Fruit fly (Drosophila melanogaster) whole organism, embryonic: ENCODE results near the gene beat-Va.

Source experiments
- Adf1 ChIP-seq: fragments of 200-800 bp; sonication (Bioruptor generic); IDR thresholded peaks from 2 replicates; pipeline ENCODE4 v1.3.6; 2022; ENCODE audit warnings: missing biosample characterization, missing genetic modification characterization
- Aef1 ChIP-seq: fragments of 200-800 bp; sonication (Bioruptor generic); IDR thresholded peaks from 3 replicates; pipeline ENCODE4 v1.3.6; 2022; ENCODE audit warnings: missing biosample characterization, missing genetic modification characterization
- Blimp-1 ChIP-seq: fragments of 200-800 bp; sonication (Bioruptor generic); optimal IDR thresholded peaks from 3 replicates; lab custom pipeline; 2018; ENCODE audit warnings: missing biosample characterization, missing genetic modification characterization, mild to moderate bottlenecking, moderate library complexity, missing genetic modification reagents
- CG10209 ChIP-seq: fragments of 200-800 bp; sonication (Bioruptor generic); optimal IDR thresholded peaks from 3 replicates; lab custom pipeline; 2017; ENCODE audit warnings: missing biosample characterization, mild to moderate bottlenecking, missing genetic modification characterization, missing genetic modification reagents
- CG10565 ChIP-seq: fragments of 200-800 bp; sonication (Bioruptor generic); optimal IDR thresholded peaks from 3 replicates; lab custom pipeline; 2016; ENCODE audit warnings: missing biosample characterization, mild to moderate bottlenecking, missing genetic modification characterization
- CG10959 ChIP-seq: fragments of 200-800 bp; sonication (Bioruptor generic); IDR thresholded peaks from 2 replicates; pipeline ENCODE4 v1.3.6; 2022; ENCODE audit warnings: missing biosample characterization, missing genetic modification characterization
- CG11085 ChIP-seq: fragments of 200-800 bp; sonication (Bioruptor generic); IDR thresholded peaks from 2 replicates; pipeline ENCODE4 v1.3.6; 2022; ENCODE audit warnings: missing biosample characterization, missing genetic modification characterization
- CG11723 ChIP-seq: fragments of 200-800 bp; sonication (Bioruptor generic); optimal IDR thresholded peaks from 2 replicates; lab custom pipeline; 2017; ENCODE audit warnings: missing biosample characterization, mild to moderate bottlenecking, missing genetic modification characterization
- CG1233 ChIP-seq: fragments of 200-800 bp; sonication (Bioruptor generic); optimal IDR thresholded peaks from 4 replicates; lab custom pipeline; 2018; ENCODE audit warnings: missing biosample characterization, mild to moderate bottlenecking, missing genetic modification characterization
- CG12659 ChIP-seq: fragments of 200-800 bp; sonication (Bioruptor generic); optimal IDR thresholded peaks from 3 replicates; lab custom pipeline; 2017; ENCODE audit warnings: mild to moderate bottlenecking, missing biosample characterization, missing genetic modification reagents, missing genetic modification characterization
- CG13894 ChIP-seq: fragments of 200-800 bp; sonication (Bioruptor generic); optimal IDR thresholded peaks from 3 replicates; lab custom pipeline; 2018; ENCODE audit warnings: missing biosample characterization, mild to moderate bottlenecking, missing genetic modification characterization, moderate library complexity
- CG14014 ChIP-seq: fragments of 200-800 bp; sonication (Bioruptor generic); IDR thresholded peaks from 2 replicates; pipeline ENCODE4 v1.3.6; 2022; ENCODE audit warnings: missing biosample characterization, missing genetic modification characterization
- CG15696 ChIP-seq: fragments of 200-800 bp; sonication (Bioruptor generic); optimal IDR thresholded peaks from 2 replicates; lab custom pipeline; 2019; ENCODE audit warnings: missing biosample characterization, mild to moderate bottlenecking, missing genetic modification characterization, moderate library complexity
- CG1603 ChIP-seq: fragments of 200-800 bp; sonication (Bioruptor generic); optimal IDR thresholded peaks from 2 replicates; lab custom pipeline; 2019; ENCODE audit warnings: missing biosample characterization, mild to moderate bottlenecking, missing genetic modification characterization, moderate library complexity
- CG1832 ChIP-seq: fragments of 200-800 bp; sonication (Bioruptor generic); optimal IDR thresholded peaks from 2 replicates; lab custom pipeline; 2017; ENCODE audit warnings: missing biosample characterization, mild to moderate bottlenecking, missing genetic modification characterization, inconsistent platforms
- CG2202 ChIP-seq: fragments of 200-800 bp; sonication (Bioruptor generic); optimal IDR thresholded peaks from 2 replicates; lab custom pipeline; 2018; ENCODE audit warnings: missing biosample characterization, mild to moderate bottlenecking, missing genetic modification characterization
- CG2889 ChIP-seq: fragments of 200-800 bp; sonication (Bioruptor generic); IDR thresholded peaks from 3 replicates; pipeline ENCODE4 v1.3.6; 2022; ENCODE audit warnings: missing biosample characterization, missing genetic modification characterization
- CG31441 ChIP-seq: fragments of 200-800 bp; sonication (Bioruptor generic); IDR thresholded peaks from 2 replicates; pipeline ENCODE4 v1.3.6; 2022; ENCODE audit warnings: missing biosample characterization, missing genetic modification characterization
- CG3995 ChIP-seq: fragments of 200-800 bp; sonication (Bioruptor generic); optimal IDR thresholded peaks from 3 replicates; lab custom pipeline; 2016; ENCODE audit warnings: missing biosample characterization, missing genetic modification characterization
- CG4404 ChIP-seq: fragments of 200-800 bp; sonication (Bioruptor generic); IDR thresholded peaks from 2 replicates; pipeline ENCODE4 v1.3.6; 2022; ENCODE audit warnings: missing biosample characterization, missing genetic modification characterization
- CG7839 ChIP-seq: fragments of 200-800 bp; sonication (Bioruptor generic); optimal IDR thresholded peaks from 3 replicates; lab custom pipeline; 2018; ENCODE audit warnings: missing biosample characterization, mild to moderate bottlenecking, missing genetic modification characterization, moderate library complexity
- CG8388 ChIP-seq: fragments of 200-800 bp; sonication (Bioruptor generic); optimal IDR thresholded peaks from 2 replicates; lab custom pipeline; 2019; ENCODE audit warnings: missing biosample characterization, mild to moderate bottlenecking, missing genetic modification characterization, moderate library complexity
- CG9609 ChIP-seq: fragments of 200-800 bp; sonication (Bioruptor generic); optimal IDR thresholded peaks from 3 replicates; lab custom pipeline; 2016; ENCODE audit warnings: missing biosample characterization, missing genetic modification characterization
- Deaf1 ChIP-seq: fragments of 200-800 bp; optimal IDR thresholded peaks from 3 replicates; lab custom pipeline; 2019; ENCODE audit warnings: missing biosample characterization, mild to moderate bottlenecking, missing genetic modification characterization, moderate library complexity
- Doc3 ChIP-seq: fragments of 200-800 bp; sonication (Bioruptor generic); IDR thresholded peaks from 3 replicates; pipeline ENCODE4 v1.3.6; 2022; ENCODE audit warnings: missing biosample characterization, missing genetic modification characterization; ENCODE audit not compliant: partially characterized antibody
- Drgx ChIP-seq: fragments of 200-800 bp; sonication (Bioruptor generic); IDR thresholded peaks from 2 replicates; pipeline ENCODE4 v1.3.6; 2022; ENCODE audit warnings: missing biosample characterization, missing genetic modification characterization
- Eip74EF ChIP-seq, 2 experiments: fragments of 200-800 bp in 1 of 2; fragments of >200 bp in 1 of 2; sonication (Bioruptor generic) in 1 of 2; optimal IDR thresholded peaks; 2 replicates each; lab custom pipeline; 2017 to 2019; ENCODE audit warnings: missing biosample characterization in 2 of 2, missing genetic modification characterization in 2 of 2, mild to moderate bottlenecking in 1 of 2, moderate library complexity in 1 of 2
- Fer2 ChIP-seq: fragments of 200-800 bp; sonication (Bioruptor generic); optimal IDR thresholded peaks from 2 replicates; lab custom pipeline; 2018; ENCODE audit warnings: missing biosample characterization, mild to moderate bottlenecking, missing genetic modification characterization, moderate library complexity
- MESR4 ChIP-seq: fragments of 200-800 bp; sonication (Bioruptor generic); optimal IDR thresholded peaks from 2 replicates; lab custom pipeline; 2018; ENCODE audit warnings: missing biosample characterization, mild to moderate bottlenecking, missing genetic modification characterization, moderate library complexity
- Med ChIP-seq: fragments of 200-800 bp; sonication (Bioruptor generic); peaks from one replicate; lab custom pipeline; 2016; ENCODE audit warnings: missing biosample characterization, missing genetic modification characterization, mild to moderate bottlenecking, inconsistent platforms, moderate library complexity
- Mes4 ChIP-seq: fragments of 200-800 bp; sonication (Bioruptor generic); optimal IDR thresholded peaks from 2 replicates; lab custom pipeline; 2016; ENCODE audit warnings: missing biosample characterization, missing genetic modification characterization
- Sox102F ChIP-seq: fragments of 200-800 bp; sonication (Bioruptor generic); optimal IDR thresholded peaks from 2 replicates; lab custom pipeline; 2018; ENCODE audit warnings: missing biosample characterization, mild to moderate bottlenecking, missing genetic modification characterization, moderate library complexity
- Trl ChIP-seq, 3 experiments: fragments of >200 bp in 2 of 3; fragments of 200-800 bp in 1 of 3; sonication (Bioruptor generic) in 1 of 3; optimal IDR thresholded peaks; 2 replicates in 1 of 3; 3 replicates in 2 of 3; lab custom pipeline; 2016 to 2017; ENCODE audit warnings: missing biosample characterization in 1 of 3, missing genetic modification characterization in 1 of 3
- bbx ChIP-seq: fragments of 200-800 bp; sonication (Bioruptor generic); IDR thresholded peaks from 2 replicates; pipeline ENCODE4 v1.3.6; 2022; ENCODE audit warnings: missing biosample characterization, missing genetic modification characterization; ENCODE audit not compliant: partially characterized antibody
- bigmax ChIP-seq: fragments of 200-800 bp; sonication (Bioruptor generic); optimal IDR thresholded peaks from 2 replicates; lab custom pipeline; 2018; ENCODE audit warnings: missing biosample characterization, mild to moderate bottlenecking, missing genetic modification characterization
- cad ChIP-seq: fragments of >200 bp; optimal IDR thresholded peaks from 2 replicates; lab custom pipeline; 2017; ENCODE audit warnings: missing biosample characterization, missing genetic modification characterization
- chif ChIP-seq, 2 experiments: fragments of 200-800 bp; sonication (Bioruptor generic); optimal IDR thresholded peaks; 3 replicates each; lab custom pipeline; 2016; ENCODE audit warnings: missing biosample characterization in 2 of 2, missing genetic modification characterization in 2 of 2
- crc ChIP-seq: fragments of 200-800 bp; sonication (Bioruptor generic); optimal IDR thresholded peaks from 2 replicates; lab custom pipeline; 2016; ENCODE audit warnings: missing biosample characterization, missing genetic modification characterization
- ftz-f1 ChIP-seq: fragments of 200-800 bp; sonication (Bioruptor generic); optimal IDR thresholded peaks from 2 replicates; lab custom pipeline; 2016; ENCODE audit warnings: missing biosample characterization, missing genetic modification characterization
- fu2 ChIP-seq: fragments of 200-800 bp; sonication (Bioruptor generic); optimal IDR thresholded peaks from 2 replicates; lab custom pipeline; 2016; ENCODE audit warnings: missing biosample characterization, missing genetic modification characterization
- gce ChIP-seq: fragments of 200-800 bp; sonication (Bioruptor generic); IDR thresholded peaks from 3 replicates; pipeline ENCODE4 v1.3.6; 2022; ENCODE audit warnings: missing biosample characterization, missing genetic modification characterization
- her ChIP-seq: fragments of 200-800 bp; sonication (Bioruptor generic); optimal IDR thresholded peaks from 2 replicates; lab custom pipeline; 2016; ENCODE audit warnings: missing biosample characterization, missing genetic modification characterization
- pan ChIP-seq, 4 experiments: fragments of >200 bp in 3 of 4; fragments of 200-800 bp in 1 of 4; sonication (Bioruptor generic) in 1 of 4; optimal IDR thresholded peaks in 3 of 4; IDR thresholded peaks in 1 of 4; 2 replicates each; pipeline versions ENCODE4 v1.3.6 to Lab custom; 2017 to 2022; ENCODE audit warnings: missing biosample characterization in 2 of 4, missing genetic modification characterization in 2 of 4, mixed read lengths in 1 of 4
- pb ChIP-seq: fragments of 200-800 bp; sonication (Bioruptor generic); optimal IDR thresholded peaks from 3 replicates; lab custom pipeline; 2016; ENCODE audit warnings: missing biosample characterization, missing genetic modification characterization
- pfk ChIP-seq: fragments of 200-800 bp; sonication (Bioruptor generic); optimal IDR thresholded peaks from 2 replicates; lab custom pipeline; 2018; ENCODE audit warnings: missing biosample characterization, mild to moderate bottlenecking, missing genetic modification characterization, moderate library complexity
- sd ChIP-seq: fragments of 200-800 bp; sonication (Bioruptor generic); optimal IDR thresholded peaks from 3 replicates; lab custom pipeline; 2018; ENCODE audit warnings: missing biosample characterization, mild to moderate bottlenecking, missing genetic modification characterization, moderate library complexity
- sob ChIP-seq: fragments of 200-800 bp; sonication (Bioruptor generic); IDR thresholded peaks from 2 replicates; pipeline ENCODE4 v1.3.6; 2022; ENCODE audit warnings: missing biosample characterization, missing genetic modification characterization

The beat-Va gene

DNA sequence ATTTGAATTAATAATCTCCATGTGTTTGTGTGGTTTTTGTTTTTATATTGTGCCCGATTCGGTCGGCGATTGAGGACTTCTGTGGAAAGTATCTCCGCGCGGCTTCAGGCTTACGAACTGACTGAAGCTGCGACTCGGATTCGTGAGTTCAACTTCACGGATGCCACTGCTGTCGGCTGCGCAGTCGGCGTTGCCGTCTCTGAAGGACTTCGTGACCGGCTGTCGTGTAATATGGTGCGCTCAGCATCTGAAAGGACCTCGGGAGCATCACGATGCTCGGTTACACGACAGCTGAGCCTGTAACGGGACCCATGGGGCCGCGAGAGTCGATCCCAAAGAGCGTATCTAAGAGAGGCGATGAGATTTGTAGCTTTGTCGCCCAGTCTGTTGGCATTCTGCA is at the start of gene beat-Va:
Gene beat-Va (minus strand): TSS at position 107 of the 400 bp plus-strand sequence.
- no peak for TF ChIP-seq CG14014 (GFP tag; lab: Robert Waterston, UW)
- no peak for TF ChIP-seq CG10209
- no peak for TF ChIP-seq CG1233
- no peak for TF ChIP-seq fu2 (GFP tag; lab: Kevin White, UChicago)
- peak; percentile 96 for TF ChIP-seq Deaf1 (tag; lab: Kevin White, UChicago)
- no peak for TF ChIP-seq Doc3 (GFP tag; lab: Robert Waterston, UW)
- TF ChIP-seq her = no peak
- TF ChIP-seq Trl (optimal IDR thresholded peaks at IDR 0.05; lab: Kevin White, UChicago) = peak; percentile 4 to 23
- no peak for TF ChIP-seq Trl (GFP tag; optimal IDR thresholded peaks at IDR 0.05; lab: Kevin White, UChicago)
- no peak for TF ChIP-seq CG1603 (tag; lab: Kevin White, UChicago)
- TF ChIP-seq Adf1 (GFP tag; lab: Robert Waterston, UW) = peak; percentile 75

DNA sequence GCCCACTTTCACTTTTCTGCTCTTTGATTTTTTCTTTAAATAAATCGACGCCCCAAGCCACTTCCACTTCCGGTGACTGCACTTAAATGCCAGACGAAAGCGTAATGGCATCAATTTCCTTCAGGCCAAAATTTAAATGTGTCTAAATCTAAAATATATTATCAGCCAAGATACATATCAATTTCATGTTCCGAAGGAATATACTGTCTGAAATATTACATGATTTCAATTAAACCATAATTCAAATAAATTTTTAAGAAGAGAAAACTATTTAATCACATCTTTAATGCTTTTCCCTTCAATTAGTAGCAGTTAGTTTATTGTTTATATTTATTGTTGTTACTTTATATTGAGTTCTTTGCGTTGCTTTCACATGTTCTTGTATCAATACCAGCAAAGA is 43.4 kb upstream of the beat-Va start, which contains the start of gene d-cup:
Gene d-cup (plus strand): TSS at position 301 of the 400 bp plus-strand sequence.
- TF ChIP-seq Fer2 (tag; lab: Kevin White, UChicago) = no peak
- no peak for TF ChIP-seq CG8388 (GFP tag; lab: Kevin White, UChicago)
- TF ChIP-seq CG1832 = no peak
- TF ChIP-seq bigmax (GFP tag; lab: Kevin White, UChicago) = no peak
- TF ChIP-seq Aef1 (GFP tag; lab: Robert Waterston, UW) = no peak
- TF ChIP-seq CG12659 (GFP tag; lab: Kevin White, UChicago) = no peak
- TF ChIP-seq CG2889 (GFP tag; lab: Robert Waterston, UW) = no peak
- TF ChIP-seq cad (GFP tag; lab: Kevin White, UChicago) = no peak
- no peak for TF ChIP-seq CG10959
- TF ChIP-seq ftz-f1 (GFP tag; lab: Kevin White, UChicago) = no peak
- TF ChIP-seq sd = no peak
- TF ChIP-seq chif (GFP tag; optimal IDR thresholded peaks at IDR 0.05; lab: Kevin White, UChicago) = no peak
- no peak for TF ChIP-seq CG4404
- TF ChIP-seq CG10565 = no peak
- no peak for TF ChIP-seq pfk (GFP tag; lab: Kevin White, UChicago)
- TF ChIP-seq CG9609 (GFP tag; lab: Kevin White, UChicago) = no peak
- no peak for TF ChIP-seq CG15696 (tag; lab: Kevin White, UChicago)
- TF ChIP-seq, all 482 proteins: peak for 0

DNA sequence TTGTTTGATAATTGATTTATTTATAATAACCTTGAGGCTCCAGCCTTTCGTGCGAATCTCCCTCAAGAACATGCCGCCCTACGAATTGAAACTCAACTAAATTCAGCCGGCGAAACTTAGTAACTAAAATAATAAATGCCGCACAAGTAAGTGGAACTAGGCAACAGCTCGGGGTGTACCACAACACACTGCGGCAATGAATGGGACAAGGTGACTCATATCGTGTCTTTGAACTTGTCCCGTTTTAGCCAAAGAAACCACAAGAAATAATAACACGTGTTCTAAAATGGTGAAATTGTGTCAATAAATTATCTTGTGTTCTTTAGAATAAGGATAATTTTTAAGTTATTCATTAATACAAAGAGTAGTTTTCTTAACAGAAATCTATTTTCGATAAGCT is 10.9 kb upstream of the beat-Va start, which contains the start of gene CG10126:
Gene CG10126 (minus strand): TSS at position 101 of the 400 bp plus-strand sequence.
- no peak for TF ChIP-seq CG11085
- no peak for TF ChIP-seq MESR4 (GFP tag; lab: Kevin White, UChicago)
- no peak for TF ChIP-seq CG4404
- no peak for TF ChIP-seq CG11723

DNA sequence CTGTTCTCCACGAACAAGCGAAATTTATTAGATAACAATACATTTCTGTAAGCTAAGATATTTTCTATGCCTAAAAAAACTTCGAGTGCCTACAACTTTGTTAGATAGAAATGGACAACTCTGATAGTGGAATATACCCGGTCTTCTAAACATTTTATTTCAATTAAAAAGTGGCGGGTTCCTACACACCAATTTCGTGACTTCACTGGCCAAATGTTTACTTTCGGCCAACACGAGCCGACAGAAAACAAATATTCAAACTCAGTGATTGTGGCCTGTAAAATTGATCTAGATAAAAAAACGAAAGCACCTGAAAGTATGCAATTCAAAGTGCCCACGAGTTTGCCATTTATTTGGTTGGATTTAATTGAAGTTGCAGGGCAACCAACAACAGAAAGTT is 9.9 kb upstream of the beat-Va start:
- peak; percentile 19; the same call in 1 of the 2 replicates for TF ChIP-seq CG31441
- TF ChIP-seq CG3995 (GFP tag; lab: Kevin White, UChicago) = peak; percentile 85
- TF ChIP-seq bbx (GFP tag; lab: Robert Waterston, UW) = no peak
- no peak for TF ChIP-seq pan (optimal IDR thresholded peaks at IDR 0.05; lab: Kevin White, UChicago)
- TF ChIP-seq pan (GFP tag; optimal IDR thresholded peaks at IDR 0.05 in 1 of 2, IDR thresholded peaks at IDR 0.05 in 1 of 2) = no peak
- no peak for TF ChIP-seq CG13894 (tag; lab: Kevin White, UChicago)
- TF ChIP-seq CG2202 (tag; lab: Kevin White, UChicago) = no peak
- no peak for TF ChIP-seq Eip74EF (GFP tag; optimal IDR thresholded peaks at IDR 0.05; lab: Kevin White, UChicago)
- TF ChIP-seq sob (GFP tag; lab: Robert Waterston, UW) = no peak
- no peak for TF ChIP-seq pb
- TF ChIP-seq CG7839 = peak; percentile 20
- TF ChIP-seq Blimp-1 = no peak
- peak; percentile 5 for TF ChIP-seq Sox102F (GFP tag; lab: Kevin White, UChicago)
- TF ChIP-seq gce (GFP tag; lab: Robert Waterston, UW) = no peak
- no peak for TF ChIP-seq Drgx
- peak; percentile 5 for TF ChIP-seq Med (GFP tag; lab: Kevin White, UChicago)
- TF ChIP-seq Mes4 (GFP tag; lab: Kevin White, UChicago) = no peak
- TF ChIP-seq crc (GFP tag; lab: Kevin White, UChicago) = no peak
